Worm (Caenorhabditis elegans) whole organism, L2 larva: ENCODE results near the gene T23F11.4.

Experiments used
- lin-11 ChIP-seq: fragments of 150-350 bp; sonication (generic microtip); optimal IDR thresholded peaks from 2 replicates; lab custom pipeline; 2014; ENCODE audit warnings: missing biosample characterization, missing genetic modification characterization, inconsistent platforms, mixed read lengths
- ztf-4 ChIP-seq: fragments of 150-350 bp; optimal IDR thresholded peaks from 2 replicates; lab custom pipeline; 2014; ENCODE audit warnings: missing biosample characterization, missing genetic modification characterization

DNA sequence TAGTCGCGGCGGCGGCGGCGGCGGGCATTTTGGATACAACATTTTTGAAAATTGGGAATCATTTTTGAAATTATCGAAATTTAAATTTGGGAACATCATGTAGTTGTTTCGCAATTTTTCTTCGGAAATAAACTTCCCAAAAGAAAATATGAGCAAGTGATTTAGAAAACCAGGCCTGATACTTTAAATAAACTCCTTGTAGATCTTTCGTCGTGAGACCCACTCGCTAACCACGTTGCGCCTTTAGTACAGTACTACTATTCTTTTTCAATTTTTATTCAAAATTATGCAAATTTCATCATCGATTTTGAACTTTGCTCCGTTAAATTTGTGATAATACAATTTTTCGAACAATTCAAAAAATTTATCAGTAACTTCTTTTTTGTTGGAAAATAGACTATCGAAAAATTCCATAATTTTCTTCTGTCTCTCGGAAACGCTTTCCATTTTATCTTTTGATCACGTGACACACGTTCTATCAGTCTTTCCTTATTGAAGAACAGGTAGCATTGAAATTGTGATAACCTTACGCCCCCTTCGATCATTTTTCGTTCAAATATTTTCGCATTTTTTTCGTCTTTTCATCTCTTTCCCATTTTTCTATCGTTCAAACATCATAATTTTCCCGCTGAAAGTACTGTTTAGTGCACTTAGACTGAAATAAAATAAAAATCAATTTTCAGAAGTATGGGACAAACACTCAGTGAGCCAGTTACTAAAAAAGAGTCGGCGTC, 15.2 kb downstream of the T23F11.4 start, which contains the start of gene ppm-2:
- no peak for TF ChIP-seq lin-11 (tag; lab: Kevin White, UChicago)
- peak; percentile 7 for TF ChIP-seq ztf-4 (tag; lab: Kevin White, UChicago)
